Fruit fly (Drosophila melanogaster) whole organism, embryonic: ENCODE results near the gene CG7903.

ENCODE experiments used
- BtbVII ChIP-seq: fragments of 200-800 bp; sonication (Bioruptor generic); optimal IDR thresholded peaks from 3 replicates; lab custom pipeline; 2017; ENCODE audit warnings: missing biosample characterization, mild to moderate bottlenecking, missing genetic modification characterization
- Bteb2 ChIP-seq: fragments of 200-800 bp; sonication (Bioruptor generic); optimal IDR thresholded peaks from 2 replicates; lab custom pipeline; 2016; ENCODE audit warnings: missing biosample characterization, missing genetic modification characterization
- CG11247 ChIP-seq: fragments of 200-800 bp; sonication (Bioruptor generic); IDR thresholded peaks from 2 replicates; pipeline ENCODE4 v1.3.6; 2022; ENCODE audit warnings: missing biosample characterization, missing genetic modification characterization
- CG12155 ChIP-seq: fragments of 200-800 bp; sonication (Bioruptor generic); optimal IDR thresholded peaks from 3 replicates; lab custom pipeline; 2016; ENCODE audit warnings: missing biosample characterization, missing genetic modification characterization
- CG12236 ChIP-seq: fragments of 200-800 bp; sonication (Bioruptor generic); optimal IDR thresholded peaks from 2 replicates; lab custom pipeline; 2016; ENCODE audit warnings: missing biosample characterization, missing genetic modification characterization
- CG1233 ChIP-seq: fragments of 200-800 bp; sonication (Bioruptor generic); optimal IDR thresholded peaks from 4 replicates; lab custom pipeline; 2018; ENCODE audit warnings: missing biosample characterization, mild to moderate bottlenecking, missing genetic modification characterization
- CG12769 ChIP-seq: fragments of 200-800 bp; sonication (Bioruptor generic); optimal IDR thresholded peaks from 2 replicates; lab custom pipeline; 2019; ENCODE audit warnings: missing biosample characterization, mild to moderate bottlenecking, missing genetic modification characterization, moderate library complexity
- CG1647 ChIP-seq: fragments of 200-800 bp; sonication (Bioruptor generic); optimal IDR thresholded peaks from 3 replicates; lab custom pipeline; 2016; ENCODE audit warnings: missing biosample characterization, missing genetic modification characterization
- CG16779 ChIP-seq: fragments of 200-800 bp; sonication (Bioruptor generic); IDR thresholded peaks from 2 replicates; pipeline ENCODE4 v1.3.6; 2022; ENCODE audit warnings: missing biosample characterization, missing genetic modification characterization
- CG30020 ChIP-seq: fragments of 200-800 bp; optimal IDR thresholded peaks from 2 replicates; lab custom pipeline; 2019; ENCODE audit warnings: missing biosample characterization, mild to moderate bottlenecking, missing genetic modification characterization, moderate library complexity
- CG3847 ChIP-seq: fragments of 200-800 bp; sonication (Bioruptor generic); IDR thresholded peaks from 2 replicates; pipeline ENCODE4 v1.3.6; 2022; ENCODE audit warnings: missing biosample characterization, missing genetic modification characterization
- CG4282 ChIP-seq: fragments of 200-800 bp; sonication (Bioruptor generic); optimal IDR thresholded peaks from 2 replicates; lab custom pipeline; 2016; ENCODE audit warnings: missing biosample characterization, missing genetic modification characterization
- CG4360 ChIP-seq: fragments of 200-800 bp; sonication (Bioruptor generic); IDR thresholded peaks from 2 replicates; pipeline ENCODE4 v1.3.6; 2022; ENCODE audit warnings: missing biosample characterization, missing genetic modification characterization
- CG4424 ChIP-seq: fragments of 200-800 bp; sonication (Bioruptor generic); optimal IDR thresholded peaks from 3 replicates; lab custom pipeline; 2016; ENCODE audit warnings: missing biosample characterization, missing genetic modification characterization
- CG4730 ChIP-seq: fragments of 200-800 bp; sonication (Bioruptor generic); IDR thresholded peaks from 2 replicates; pipeline ENCODE4 v1.3.6; 2022; ENCODE audit warnings: missing biosample characterization, missing genetic modification characterization
- CG7372 ChIP-seq: fragments of 200-800 bp; sonication (Bioruptor generic); IDR thresholded peaks from 2 replicates; pipeline ENCODE4 v1.3.6; 2022; ENCODE audit warnings: missing biosample characterization, missing genetic modification characterization
- CG8281 ChIP-seq: fragments of 200-800 bp; sonication (Bioruptor generic); optimal IDR thresholded peaks from 2 replicates; lab custom pipeline; 2018; ENCODE audit warnings: missing biosample characterization, mild to moderate bottlenecking, missing genetic modification characterization, moderate library complexity
- CG8924 ChIP-seq: fragments of 200-800 bp; optimal IDR thresholded peaks from 3 replicates; lab custom pipeline; 2019; ENCODE audit warnings: missing biosample characterization, mild to moderate bottlenecking, missing genetic modification characterization, moderate library complexity
- D19B ChIP-seq: fragments of 200-800 bp; sonication (Bioruptor generic); optimal IDR thresholded peaks from 2 replicates; lab custom pipeline; 2017; ENCODE audit warnings: missing biosample characterization, mild to moderate bottlenecking, missing genetic modification characterization
- HHEX ChIP-seq: fragments of 200-800 bp; sonication (Bioruptor generic); optimal IDR thresholded peaks from 3 replicates; lab custom pipeline; 2017; ENCODE audit warnings: missing biosample characterization, mild to moderate bottlenecking, missing genetic modification characterization, missing genetic modification reagents
- HLH54F ChIP-seq: fragments of 200-800 bp; sonication (Bioruptor generic); optimal IDR thresholded peaks from 3 replicates; lab custom pipeline; 2016; ENCODE audit warnings: missing biosample characterization, missing genetic modification characterization
- MBD-R2 ChIP-seq: fragments of 200-800 bp; sonication (Bioruptor generic); IDR thresholded peaks from 2 replicates; pipeline ENCODE4 v1.3.6; 2022; ENCODE audit warnings: missing biosample characterization, missing genetic modification characterization
- Neu2 ChIP-seq: fragments of 200-800 bp; sonication (Bioruptor generic); optimal IDR thresholded peaks from 3 replicates; lab custom pipeline; 2016; ENCODE audit warnings: missing biosample characterization, missing genetic modification characterization, borderline replicate concordance
- Nf-YA ChIP-seq: fragments of 200-800 bp; sonication (Bioruptor generic); IDR thresholded peaks from 2 replicates; pipeline ENCODE4 v1.3.6; 2022; ENCODE audit warnings: missing biosample characterization, missing genetic modification characterization
- Ptx1 ChIP-seq: fragments of 200-800 bp; sonication (Bioruptor generic); IDR thresholded peaks from 2 replicates; pipeline ENCODE4 v1.3.6; 2022; ENCODE audit warnings: missing biosample characterization, missing genetic modification characterization
- Sox102F ChIP-seq: fragments of 200-800 bp; sonication (Bioruptor generic); optimal IDR thresholded peaks from 2 replicates; lab custom pipeline; 2018; ENCODE audit warnings: missing biosample characterization, mild to moderate bottlenecking, missing genetic modification characterization, moderate library complexity
- Taf1 ChIP-seq: fragments of 200-800 bp; sonication (Bioruptor generic); IDR thresholded peaks from 2 replicates; pipeline ENCODE4 v1.3.6; 2022; ENCODE audit warnings: missing biosample characterization, missing genetic modification characterization
- ase ChIP-seq: fragments of 200-800 bp; sonication (Bioruptor generic); IDR thresholded peaks from 3 replicates; pipeline ENCODE4 v1.3.6; 2022; ENCODE audit warnings: missing biosample characterization, missing genetic modification characterization
- az2 ChIP-seq: fragments of 200-800 bp; sonication (Bioruptor generic); optimal IDR thresholded peaks from 3 replicates; lab custom pipeline; 2016; ENCODE audit warnings: missing biosample characterization, missing genetic modification characterization
- emc ChIP-seq: fragments of 200-800 bp; sonication (Bioruptor generic); optimal IDR thresholded peaks from 2 replicates; lab custom pipeline; 2016; ENCODE audit warnings: missing biosample characterization, missing genetic modification characterization
- eve ChIP-seq, 2 experiments: fragments of >200 bp; optimal IDR thresholded peaks; 2 replicates each; lab custom pipeline; 2017; ENCODE audit warnings: missing biosample characterization in 2 of 2, missing genetic modification characterization in 2 of 2
- eyg ChIP-seq: fragments of 200-800 bp; sonication (Bioruptor generic); optimal IDR thresholded peaks from 3 replicates; lab custom pipeline; 2016; ENCODE audit warnings: missing biosample characterization, missing genetic modification characterization
- fd64A ChIP-seq: fragments of 200-800 bp; sonication (Bioruptor generic); optimal IDR thresholded peaks from 3 replicates; lab custom pipeline; 2018; ENCODE audit warnings: missing biosample characterization, mild to moderate bottlenecking, missing genetic modification characterization
- insv ChIP-seq, 2 experiments: fragments of 200-800 bp; sonication (Bioruptor generic); optimal IDR thresholded peaks; 3 replicates each; lab custom pipeline; 2016 to 2018; ENCODE audit warnings: missing biosample characterization in 2 of 2, missing genetic modification characterization in 2 of 2
- jumu ChIP-seq: fragments of 200-800 bp; sonication (Bioruptor generic); optimal IDR thresholded peaks from 3 replicates; lab custom pipeline; 2016; ENCODE audit warnings: missing biosample characterization, missing genetic modification characterization
- knrl ChIP-seq: fragments of 200-800 bp; sonication (Bioruptor generic); IDR thresholded peaks from 3 replicates; pipeline ENCODE4 v1.3.6; 2022; ENCODE audit warnings: missing biosample characterization, missing genetic modification characterization; ENCODE audit not compliant: partially characterized antibody
- lola ChIP-seq, 3 experiments: fragments of >200 bp in 2 of 3; fragments of 200-800 bp in 1 of 3; sonication (Bioruptor generic) in 1 of 3; optimal IDR thresholded peaks; 2 replicates each; lab custom pipeline; 2017 to 2019; ENCODE audit warnings: missing biosample characterization in 3 of 3, missing genetic modification characterization in 3 of 3, mild to moderate bottlenecking in 1 of 3, moderate library complexity in 1 of 3
- nom ChIP-seq: fragments of 200-800 bp; sonication (Bioruptor generic); optimal IDR thresholded peaks from 2 replicates; lab custom pipeline; 2017; ENCODE audit warnings: missing biosample characterization, missing genetic modification characterization, mild to moderate bottlenecking, moderate library complexity, missing genetic modification reagents
- pnt ChIP-seq: fragments of 200-800 bp; sonication (Bioruptor generic); optimal IDR thresholded peaks from 3 replicates; lab custom pipeline; 2016; ENCODE audit warnings: missing biosample characterization, missing genetic modification characterization
- prd ChIP-seq, 3 experiments: fragments of >200 bp in 2 of 3; fragments of 200-800 bp in 1 of 3; sonication (Bioruptor generic) in 1 of 3; optimal IDR thresholded peaks in 2 of 3; IDR thresholded peaks in 1 of 3; 2 replicates in 2 of 3; 3 replicates in 1 of 3; pipeline versions ENCODE4 v1.3.6 to Lab custom; 2017 to 2022; ENCODE audit warnings: missing biosample characterization in 1 of 3, missing genetic modification characterization in 1 of 3
- ro ChIP-seq: fragments of 200-800 bp; sonication (Bioruptor generic); IDR thresholded peaks from 2 replicates; pipeline ENCODE4 v1.3.6; 2022; ENCODE audit warnings: missing biosample characterization, missing genetic modification characterization
- sens ChIP-seq: fragments of 200-800 bp; sonication (Bioruptor generic); peaks from one replicate; lab custom pipeline; 2016; ENCODE audit warnings: missing biosample characterization, missing genetic modification characterization
- seq ChIP-seq: fragments of 200-800 bp; sonication (Bioruptor generic); IDR thresholded peaks from 2 replicates; pipeline ENCODE4 v1.3.6; 2022; ENCODE audit warnings: missing biosample characterization, missing genetic modification characterization
- slp2 ChIP-seq: fragments of 200-800 bp; sonication (Bioruptor generic); optimal IDR thresholded peaks from 2 replicates; lab custom pipeline; 2016; ENCODE audit warnings: missing biosample characterization, missing genetic modification characterization
- sr ChIP-seq: fragments of 200-800 bp; sonication (Bioruptor generic); IDR thresholded peaks from 3 replicates; pipeline ENCODE4 v1.3.6; 2022; ENCODE audit warnings: missing biosample characterization, missing genetic modification characterization
- ttk ChIP-seq: fragments of 200-800 bp; sonication (Bioruptor generic); IDR thresholded peaks from 2 replicates; pipeline ENCODE4 v2.1.2; 2022; ENCODE audit warnings: missing biosample characterization, missing genetic modification characterization
- twi ChIP-seq: fragments of 200-800 bp; optimal IDR thresholded peaks from 2 replicates; lab custom pipeline; 2019; ENCODE audit warnings: missing biosample characterization, mild to moderate bottlenecking, missing genetic modification characterization, moderate library complexity
- wor ChIP-seq: fragments of 200-800 bp; sonication (Bioruptor generic); IDR thresholded peaks from 2 replicates; pipeline ENCODE4 v1.3.6; 2022; ENCODE audit warnings: missing biosample characterization, missing genetic modification characterization
- zfh2 ChIP-seq: fragments of 200-800 bp; sonication (Bioruptor generic); optimal IDR thresholded peaks from 2 replicates; lab custom pipeline; 2016; ENCODE audit warnings: missing biosample characterization, missing genetic modification characterization

Gene CG7903

DNA sequence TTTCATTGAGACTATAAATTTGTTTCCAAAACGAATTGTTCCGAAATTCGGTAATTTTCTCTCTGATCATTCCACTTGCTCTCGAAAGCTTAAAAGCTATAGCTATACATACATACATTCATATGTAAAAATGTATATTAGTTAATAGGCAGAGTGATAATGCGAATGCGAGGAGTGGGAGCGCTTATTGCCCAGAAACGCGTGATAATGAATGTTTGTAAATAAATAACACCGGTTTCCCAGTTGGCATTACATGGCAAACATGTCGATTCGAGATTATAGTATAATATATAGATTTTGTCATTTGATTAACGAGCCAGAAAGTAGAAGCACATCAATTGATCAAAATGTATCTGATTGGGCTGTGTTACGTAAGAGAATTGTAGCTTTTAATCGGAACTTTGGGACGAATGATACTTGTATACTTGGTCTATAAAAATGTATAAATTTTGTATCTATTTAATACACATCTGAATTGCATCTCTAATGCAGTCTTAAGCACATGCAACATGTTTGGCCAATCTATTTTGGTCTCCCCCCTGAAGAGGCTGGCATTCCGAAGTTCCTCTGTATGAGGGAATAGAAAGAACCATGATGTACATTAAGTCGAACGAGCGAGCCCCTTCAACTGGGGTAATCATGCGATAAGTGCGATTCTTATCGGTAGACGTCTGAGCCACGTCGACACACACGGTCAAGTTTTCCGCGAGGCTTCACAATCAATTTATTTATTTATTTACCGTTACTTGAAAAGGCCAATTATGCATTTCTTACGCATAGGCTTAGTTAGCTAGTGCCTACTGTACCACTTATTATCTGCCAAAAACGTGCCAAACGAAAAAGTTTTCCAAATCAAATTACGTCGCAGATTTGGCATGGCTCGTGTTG lies 17.8 kb upstream of the CG7903 start (continued):
- TF ChIP-seq CG11247 (GFP tag; lab: Robert Waterston, UW) (0 out of 2 replicates have a peak, but pooled peaks have one; percentile 27), CG8924 (tag; lab: Kevin White, UChicago) (no peak), CG4730 (GFP tag; lab: Robert Waterston, UW) (no peak), CG3847 (GFP tag; lab: Robert Waterston, UW) (no peak), HHEX (no peak), CG8281 (tag; lab: Kevin White, UChicago) (no peak), BtbVII (GFP tag; lab: Kevin White, UChicago) (no peak), CG12155 (GFP tag; lab: Kevin White, UChicago) (no peak), emc (GFP tag; lab: Kevin White, UChicago) (no peak), CG4282 (no peak), lola (GFP tag; optimal IDR thresholded peaks at IDR 0.05; lab: Kevin White, UChicago) (no peak), twi (no peak), CG4424 (no peak), MBD-R2 (GFP tag; lab: Robert Waterston, UW) (no peak; the same call in 1 of the 2 replicates), CG1647 (GFP tag; lab: Kevin White, UChicago) (no peak), prd (optimal IDR thresholded peaks at IDR 0.05; lab: Kevin White, UChicago) (no peak), prd (GFP tag; IDR thresholded peaks at IDR 0.05; lab: Robert Waterston, UW) (peak; percentile 35; the same call in 1 of the 3 replicates), wor (GFP tag; lab: Robert Waterston, UW) (no peak), ase (GFP tag; lab: Robert Waterston, UW) (no peak), D19B (GFP tag; lab: Kevin White, UChicago) (peak; percentile 9), nom (no peak), CG7372 (GFP tag; lab: Robert Waterston, UW) (no peak), slp2 (GFP tag; lab: Kevin White, UChicago) (no peak), Bteb2 (no peak), CG12769 (tag; lab: Kevin White, UChicago) (no peak), CG1233 (GFP tag; lab: Kevin White, UChicago) (no peak), ttk (GFP tag; lab: Robert Waterston, UW) (0 out of 2 replicates have a peak, but pooled peaks have one; percentile 9), HLH54F (GFP tag; lab: Kevin White, UChicago) (peak; percentile 6), ro (no peak), zfh2 (GFP tag; lab: Kevin White, UChicago) (no peak), Ptx1 (GFP tag; lab: Robert Waterston, UW) (0 out of 2 replicates have a peak, but pooled peaks have one; percentile 32), eyg (GFP tag; lab: Kevin White, UChicago) (no peak), knrl (GFP tag; lab: Robert Waterston, UW) (no peak), CG16779 (GFP tag; lab: Robert Waterston, UW) (no peak), seq (GFP tag; lab: Robert Waterston, UW) (no peak), sens (GFP tag; lab: Kevin White, UChicago) (peak; percentile 59), fd64A (GFP tag; lab: Kevin White, UChicago) (no peak), CG4360 (no peak), eve (GFP tag; optimal IDR thresholded peaks at IDR 0.05; lab: Kevin White, UChicago) (no peak), jumu (no peak), CG30020 (no peak), pnt (GFP tag; lab: Kevin White, UChicago) (no peak), Sox102F (GFP tag; lab: Kevin White, UChicago) (no peak), az2 (GFP tag; lab: Kevin White, UChicago) (no peak), Taf1 (GFP tag; lab: Robert Waterston, UW) (peak; percentile 35; the same call in 1 of the 2 replicates), Neu2 (no peak), Nf-YA (no peak), insv (GFP tag; optimal IDR thresholded peaks at IDR 0.05; lab: Kevin White, UChicago) (no peak), sr (GFP tag; lab: Robert Waterston, UW) (no peak), CG12236 (no peak)
